Fruit fly (Drosophila melanogaster) ovary, adult (tissue): ENCODE measurements around the gene PpD6.

ENCODE experiments used
- CG17801 ChIP-seq: fragments of 200-800 bp; optimal IDR thresholded peaks from 2 replicates; lab custom pipeline; 2019; ENCODE audit warnings: missing biosample characterization, mild to moderate bottlenecking, missing genetic modification characterization, moderate library complexity; ENCODE audit not compliant: partially characterized antibody

Gene PpD6

DNA sequence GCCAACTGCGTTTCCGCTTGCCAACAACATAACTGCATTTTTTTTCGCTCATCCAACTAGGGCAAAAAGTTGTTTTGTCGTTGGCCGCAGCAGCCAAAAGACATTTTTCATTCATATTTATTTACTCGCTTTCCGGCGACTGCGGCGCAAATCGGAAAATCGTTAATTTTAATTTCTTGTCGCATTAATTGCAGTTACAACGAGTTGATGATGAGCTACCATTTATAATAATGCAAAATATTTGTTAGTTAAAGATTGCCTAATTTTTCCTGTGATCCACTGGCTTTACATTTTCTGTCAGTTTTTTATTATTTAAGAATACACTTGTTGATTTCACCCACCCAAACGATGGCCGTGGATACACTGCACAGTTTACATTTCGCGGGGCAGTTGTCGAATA is at the start of gene PpD6:
Gene PpD6 (plus strand): TSS at position 301 of the 400 bp plus-strand sequence.
- no peak for TF ChIP-seq CG17801 (GFP tag; lab: Kevin White, UChicago)

dm6 chr2L:3078741-3079140 is 30.7 kb upstream of the PpD6 start:
- no peak for TF ChIP-seq CG17801 (GFP tag; lab: Kevin White, UChicago)

- no peak for TF ChIP-seq CG17801 (GFP tag; lab: Kevin White, UChicago)
Measured at dm6 chr2L:3082895-3083294, 26.6 kb upstream of the PpD6 start.

DNA sequence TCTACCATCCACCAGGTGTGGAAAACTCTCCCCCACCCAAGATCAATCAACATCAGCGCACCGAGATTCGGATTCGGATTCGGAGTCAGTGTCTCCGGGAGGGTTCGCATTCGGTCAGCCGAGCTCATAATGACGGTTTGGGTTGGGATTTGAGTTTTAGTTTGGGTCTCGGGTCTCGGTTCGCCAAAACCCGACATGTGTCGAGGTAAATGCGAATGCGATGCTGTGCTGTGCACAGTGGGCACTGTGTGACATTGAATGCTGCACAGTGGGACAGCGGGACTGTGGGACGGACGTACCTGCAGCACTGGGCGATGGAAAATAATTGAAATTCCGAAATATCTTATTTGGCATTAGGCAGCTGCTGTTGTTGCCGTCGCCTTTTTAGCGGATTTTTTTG is 26.0 kb upstream of the PpD6 start:
- no peak for TF ChIP-seq CG17801 (GFP tag; lab: Kevin White, UChicago)

DNA sequence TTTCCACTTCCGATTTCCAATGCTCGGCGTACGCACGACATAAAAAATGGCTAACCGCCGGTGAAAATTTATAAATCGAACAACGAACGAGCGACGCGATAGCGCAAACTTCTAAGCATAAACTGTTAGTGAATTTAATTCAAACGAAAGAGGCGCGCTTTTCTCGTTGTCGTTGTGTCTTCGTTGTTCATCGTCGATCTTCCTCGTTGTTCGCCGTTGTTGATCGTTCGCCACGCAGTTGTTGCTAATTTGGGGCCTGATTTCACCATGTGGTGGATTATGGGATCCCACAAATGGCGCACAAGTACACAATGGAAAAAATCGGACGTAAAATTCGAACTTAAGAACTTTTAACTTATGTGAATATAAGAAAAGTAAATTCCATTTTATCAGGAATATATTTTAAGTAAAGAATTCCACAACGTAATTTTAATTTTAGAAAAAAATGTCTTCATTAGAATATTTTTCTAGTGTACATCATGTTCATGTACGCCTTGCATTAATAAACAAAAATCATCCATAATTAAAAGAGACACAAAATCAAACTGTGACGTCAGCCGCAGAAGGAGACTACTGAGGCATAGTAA is 23.1 kb upstream of the PpD6 start:
- no peak for TF ChIP-seq CG17801 (GFP tag; lab: Kevin White, UChicago)

- TF ChIP-seq CG17801 (GFP tag; lab: Kevin White, UChicago) = no peak
Measured at dm6 chr2L:3088238-3088874, 21.1 kb upstream of the PpD6 start.

DNA sequence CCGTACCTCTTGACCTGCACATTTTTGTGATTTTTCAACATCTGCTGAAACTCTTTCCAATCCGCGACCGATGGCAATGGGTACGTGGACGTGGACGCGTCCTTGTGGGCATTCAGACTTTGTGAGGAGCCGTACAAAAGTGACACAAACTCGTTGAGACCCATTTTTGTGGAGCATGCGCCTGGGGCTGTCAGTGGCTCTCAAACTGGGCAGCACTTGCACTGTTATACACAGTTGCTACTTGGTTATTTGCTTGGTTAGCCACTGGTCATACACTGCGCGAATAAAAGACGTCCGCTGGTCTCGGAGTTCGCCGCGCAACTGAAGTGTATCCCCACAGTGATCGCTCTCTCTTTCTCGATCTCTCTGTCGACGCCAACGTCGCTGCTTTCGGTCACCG is 19.2 kb upstream of the PpD6 start:
- TF ChIP-seq CG17801 (GFP tag; lab: Kevin White, UChicago) = no peak

DNA sequence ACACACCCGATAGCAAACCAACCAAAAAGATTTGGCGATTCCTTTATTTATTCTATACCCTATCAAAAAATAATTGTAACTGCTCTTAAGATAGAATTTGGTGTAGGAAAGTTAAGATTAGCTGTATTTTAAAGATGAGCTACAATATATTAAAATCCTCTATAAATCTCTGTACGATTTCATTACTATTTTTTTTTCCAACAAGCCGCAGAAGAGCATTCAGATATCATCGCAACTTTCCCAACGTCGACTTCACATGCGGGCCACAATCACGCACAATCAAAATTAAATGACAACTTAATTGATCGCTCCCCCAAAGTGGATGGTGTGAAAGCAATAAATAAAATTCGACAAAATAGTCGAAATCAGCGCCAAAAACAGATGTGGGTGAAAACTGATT is 16.9 kb upstream of the PpD6 start:
- no peak for TF ChIP-seq CG17801 (GFP tag; lab: Kevin White, UChicago)

- TF ChIP-seq CG17801 (GFP tag; lab: Kevin White, UChicago) = no peak
Measured at dm6 chr2L:3094901-3095777, 14.3 kb upstream of the PpD6 start.

DNA sequence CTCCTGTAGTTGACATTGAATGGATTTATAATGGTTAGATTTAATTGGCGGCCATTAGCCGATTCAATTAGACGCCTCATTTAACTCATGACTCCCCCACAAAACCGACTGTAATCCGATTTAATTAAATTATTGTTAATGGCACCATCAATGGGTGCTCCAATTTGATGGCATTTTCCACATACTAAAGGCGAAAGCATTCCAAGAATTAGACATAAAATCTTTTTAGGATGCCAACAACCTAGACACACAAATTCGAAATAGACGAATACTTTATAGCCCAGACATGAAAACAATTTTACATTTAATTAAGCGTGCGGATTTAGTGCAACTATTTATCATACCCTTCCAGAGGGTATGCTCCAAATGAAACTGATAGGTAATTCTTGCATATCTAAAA is 9.5 kb upstream of the PpD6 start:
- no peak for TF ChIP-seq CG17801 (GFP tag; lab: Kevin White, UChicago)

DNA sequence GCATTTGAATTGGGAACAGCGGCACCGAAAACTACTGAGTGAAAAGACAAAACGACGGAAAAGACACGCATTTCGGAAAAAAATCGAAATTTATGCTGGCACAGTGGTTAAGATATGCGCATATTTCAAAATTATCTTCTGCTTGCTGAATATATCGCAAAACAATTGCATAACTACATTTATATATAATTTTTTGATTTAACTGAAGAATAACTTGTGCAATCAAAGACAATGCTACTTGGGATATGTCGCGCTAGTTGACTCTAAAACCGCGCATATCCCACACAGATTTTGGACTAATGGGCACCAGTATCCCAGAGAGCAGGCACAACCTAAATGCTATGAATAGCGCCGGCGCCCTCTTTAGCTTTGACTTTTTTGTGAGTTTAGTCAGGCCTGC is 8.7 kb upstream of the PpD6 start:
- no peak for TF ChIP-seq CG17801 (GFP tag; lab: Kevin White, UChicago)

dm6 chr2L:3105895-3106294 is 3.6 kb upstream of the PpD6 start:
- peak; percentile 23 for TF ChIP-seq CG17801 (GFP tag; lab: Kevin White, UChicago)

- TF ChIP-seq CG17801 (GFP tag; lab: Kevin White, UChicago) = no peak
Measured at dm6 chr2L:3107988-3108678, 1.3 kb upstream of the PpD6 start.

dm6 chr2L:3114132-3114531 is 4.7 kb downstream of the PpD6 start:
- no peak for TF ChIP-seq CG17801 (GFP tag; lab: Kevin White, UChicago)

DNA sequence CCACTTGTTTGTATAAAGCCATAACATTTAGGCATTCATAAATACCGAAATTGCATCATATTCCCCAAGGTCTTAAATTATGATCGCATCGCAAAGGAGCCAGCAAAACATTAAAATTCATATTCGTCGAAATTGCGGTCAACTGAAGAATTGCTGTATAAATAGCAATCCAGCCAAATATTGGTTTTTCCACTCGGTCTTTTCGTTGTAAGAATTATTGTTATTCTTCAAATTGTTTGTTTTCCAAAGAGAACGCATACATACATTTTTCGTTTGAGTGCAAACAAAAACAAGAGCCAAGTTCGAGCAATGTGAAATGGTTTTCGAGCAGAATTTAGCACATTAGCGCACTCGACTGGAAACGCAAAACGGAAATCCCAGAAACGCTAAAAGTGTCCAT is 5.4 kb downstream of the PpD6 start:
- no peak for TF ChIP-seq CG17801 (GFP tag; lab: Kevin White, UChicago)
